Worm (Caenorhabditis elegans) whole organism, L2 larva: Measurements from ENCODE around the gene R12B2.8.

Experiments
- ceh-82 ChIP-seq: fragments of 150-350 bp; optimal IDR thresholded peaks from 2 replicates; lab custom pipeline; 2014; ENCODE audit warnings: missing biosample characterization, missing genetic modification characterization
- elt-3 ChIP-seq: sonication (generic microtip); optimal IDR thresholded peaks from 2 replicates; lab custom pipeline; 2017; ENCODE audit warnings: missing biosample characterization, missing genetic modification characterization
- fos-1 ChIP-seq: fragments of 150-350 bp; optimal IDR thresholded peaks from 2 replicates; lab custom pipeline; 2014; ENCODE audit warnings: missing biosample characterization, missing genetic modification characterization
- mbf-1 ChIP-seq: sonication (generic microtip); optimal IDR thresholded peaks from 2 replicates; lab custom pipeline; 2017; ENCODE audit warnings: missing biosample characterization, missing genetic modification characterization
- nhr-11 ChIP-seq: fragments of 150-350 bp; optimal IDR thresholded peaks from 2 replicates; lab custom pipeline; 2014; ENCODE audit warnings: missing biosample characterization, missing genetic modification characterization
- nhr-12 ChIP-seq: fragments of 150-350 bp; optimal IDR thresholded peaks from 2 replicates; lab custom pipeline; 2014; ENCODE audit warnings: missing biosample characterization, missing genetic modification characterization
- nhr-21 ChIP-seq: fragments of 150-350 bp; optimal IDR thresholded peaks from 2 replicates; lab custom pipeline; 2014; ENCODE audit warnings: missing biosample characterization, missing genetic modification characterization
- nhr-23 ChIP-seq: fragments of 150-350 bp; optimal IDR thresholded peaks from 2 replicates; lab custom pipeline; 2014; ENCODE audit warnings: missing biosample characterization, missing genetic modification reagents, missing genetic modification characterization
- nhr-237 ChIP-seq: fragments of 150-350 bp; optimal IDR thresholded peaks from 2 replicates; lab custom pipeline; 2014; ENCODE audit warnings: missing biosample characterization, missing genetic modification characterization
- snpc-4 ChIP-seq: fragments of 150-350 bp; optimal IDR thresholded peaks from 2 replicates; lab custom pipeline; 2014; ENCODE audit warnings: missing biosample characterization, missing genetic modification characterization
- unc-62 ChIP-seq: fragments of 150-350 bp; optimal IDR thresholded peaks from 2 replicates; lab custom pipeline; 2014; ENCODE audit warnings: missing biosample characterization, missing genetic modification reagents, missing genetic modification characterization
- zag-1 ChIP-seq: fragments of 150-350 bp; optimal IDR thresholded peaks from 2 replicates; lab custom pipeline; 2014; ENCODE audit warnings: missing biosample characterization, missing genetic modification characterization
- ztf-11 ChIP-seq: sonication (generic microtip); optimal IDR thresholded peaks from 2 replicates; lab custom pipeline; 2017; ENCODE audit warnings: missing biosample characterization, missing genetic modification characterization

- TF ChIP-seq unc-62 (GFP tag; lab: Kevin White, UChicago), result no peak
- no peak for TF ChIP-seq ztf-11
- TF ChIP-seq snpc-4, result no peak
- no peak for TF ChIP-seq elt-3
- no peak for TF ChIP-seq zag-1
- no peak for TF ChIP-seq nhr-12 (tag; lab: Kevin White, UChicago)
- no peak for TF ChIP-seq nhr-21
- TF ChIP-seq mbf-1 (tag; lab: Kevin White, UChicago), result no peak
- no peak for TF ChIP-seq nhr-237 (tag; lab: Kevin White, UChicago)
- peak; percentile 87 for TF ChIP-seq fos-1
- TF ChIP-seq nhr-23 (tag; lab: Kevin White, UChicago), result no peak
- no peak for TF ChIP-seq ceh-82 (tag; lab: Kevin White, UChicago)
- TF ChIP-seq nhr-11 (tag; lab: Kevin White, UChicago), result no peak
Observed at ce11 chrIII:5863774-5864173, 40.1 kb downstream of the R12B2.8 start, which contains the start of gene dnpp-1.
